Worm (Caenorhabditis elegans) whole organism, L1 larva: Measurements from ENCODE around the gene adss-1.

Source experiments
- C16A3.4 ChIP-seq: fragments of 150-350 bp; optimal IDR thresholded peaks from 2 replicates; lab custom pipeline; 2014; ENCODE audit warnings: missing biosample characterization, missing genetic modification characterization
- aha-1 ChIP-seq: fragments of 150-350 bp; optimal IDR thresholded peaks from 2 replicates; lab custom pipeline; 2014; ENCODE audit warnings: missing biosample characterization, missing genetic modification characterization
- alr-1 ChIP-seq: fragments of 200-800 bp; sonication (Bioruptor generic); optimal IDR thresholded peaks from 2 replicates; lab custom pipeline; 2018; ENCODE audit warnings: borderline replicate concordance, mild to moderate bottlenecking, missing genetic modification characterization, missing compliant biosample characterization
- blmp-1 ChIP-seq: fragments of 150-350 bp; optimal IDR thresholded peaks from 2 replicates; lab custom pipeline; 2014; ENCODE audit warnings: missing biosample characterization, missing genetic modification characterization
- ceh-63 ChIP-seq: fragments of 200-800 bp; sonication (Bioruptor generic); optimal IDR thresholded peaks from 2 replicates; lab custom pipeline; 2018; ENCODE audit warnings: mild to moderate bottlenecking, missing genetic modification characterization, missing compliant biosample characterization
- ceh-88 ChIP-seq: fragments of 200-800 bp; sonication (Bioruptor generic); IDR thresholded peaks from 2 replicates; pipeline ENCODE4 v1.3.6; 2022; ENCODE audit warnings: missing genetic modification characterization, missing compliant biosample characterization
- ces-1 ChIP-seq: fragments of 150-350 bp; optimal IDR thresholded peaks from 2 replicates; lab custom pipeline; 2014; ENCODE audit warnings: missing biosample characterization, missing genetic modification reagents, missing genetic modification characterization
- dsc-1 ChIP-seq: sonication (generic microtip); optimal IDR thresholded peaks from 2 replicates; lab custom pipeline; 2016; ENCODE audit warnings: mild to moderate bottlenecking, missing genetic modification characterization, missing compliant biosample characterization
- efl-1 ChIP-seq, 4 experiments: fragments of 150-350 bp; optimal IDR thresholded peaks in 3 of 4; peaks in 1 of 4; 1 replicate in 1 of 4; 2 replicates in 3 of 4; lab custom pipeline; 2014; ENCODE audit warnings: missing biosample characterization in 2 of 4, missing genetic modification characterization in 2 of 4, missing genetic modification reagents in 2 of 4
- egl-27 ChIP-seq, 2 experiments: fragments of 150-350 bp in 1 of 2; sonication (generic microtip); optimal IDR thresholded peaks; 3 replicates each; lab custom pipeline; 2017 to 2018; ENCODE audit warnings: missing biosample characterization in 2 of 2, missing genetic modification characterization in 2 of 2, missing genetic modification reagents in 2 of 2
- elt-2 ChIP-seq: sonication (generic microtip); optimal IDR thresholded peaks from 2 replicates; lab custom pipeline; 2016; ENCODE audit warnings: missing genetic modification characterization, mild to moderate bottlenecking, inconsistent platforms, missing compliant biosample characterization, missing genetic modification reagents
- fkh-4 ChIP-seq: sonication (generic microtip); optimal IDR thresholded peaks from 2 replicates; lab custom pipeline; 2016; ENCODE audit warnings: missing compliant biosample characterization, missing genetic modification characterization, borderline replicate concordance
- fkh-8 ChIP-seq: sonication (generic microtip); optimal IDR thresholded peaks from 2 replicates; lab custom pipeline; 2016; ENCODE audit warnings: mild to moderate bottlenecking, missing genetic modification characterization, missing compliant biosample characterization
- hlh-4 ChIP-seq: sonication (generic microtip); optimal IDR thresholded peaks from 2 replicates; lab custom pipeline; 2016; ENCODE audit warnings: mild to moderate bottlenecking, missing genetic modification characterization, missing compliant biosample characterization
- isw-1 ChIP-seq: fragments of 200-800 bp; sonication (Bioruptor generic); IDR thresholded peaks from 2 replicates; pipeline ENCODE4 v1.3.6; 2022; ENCODE audit warnings: missing genetic modification characterization, missing compliant biosample characterization
- lin-14 ChIP-seq: fragments of 200-800 bp; sonication (Bioruptor generic); optimal IDR thresholded peaks from 2 replicates; lab custom pipeline; 2018; ENCODE audit warnings: mild to moderate bottlenecking, missing genetic modification characterization, moderate library complexity, missing compliant biosample characterization
- lin-39 ChIP-seq: fragments of 150-350 bp; optimal IDR thresholded peaks from 2 replicates; lab custom pipeline; 2014; ENCODE audit warnings: missing biosample characterization, missing genetic modification reagents, missing genetic modification characterization
- mep-1 ChIP-seq: fragments of 150-350 bp; optimal IDR thresholded peaks from 2 replicates; lab custom pipeline; 2014; ENCODE audit warnings: missing biosample characterization, missing genetic modification characterization
- nhr-11 ChIP-seq: fragments of 150-350 bp; optimal IDR thresholded peaks from 2 replicates; lab custom pipeline; 2014; ENCODE audit warnings: missing biosample characterization, missing genetic modification characterization
- nhr-19 ChIP-seq: fragments of 200-800 bp; sonication (Bioruptor generic); conservative IDR thresholded peaks from 2 replicates; pipeline ENCODE4 v1.3.6; 2022; ENCODE audit warnings: missing genetic modification characterization, missing compliant biosample characterization
- nhr-20 ChIP-seq: sonication (generic microtip); optimal IDR thresholded peaks from 2 replicates; lab custom pipeline; 2016; ENCODE audit warnings: mild to moderate bottlenecking, missing genetic modification characterization, missing compliant biosample characterization
- nhr-237 ChIP-seq: fragments of 150-350 bp; optimal IDR thresholded peaks from 2 replicates; lab custom pipeline; 2014; ENCODE audit warnings: missing biosample characterization, missing genetic modification characterization
- nhr-28 ChIP-seq: fragments of 150-350 bp; optimal IDR thresholded peaks from 2 replicates; lab custom pipeline; 2014; ENCODE audit warnings: missing biosample characterization, missing genetic modification characterization
- nhr-47 ChIP-seq: sonication (generic microtip); optimal IDR thresholded peaks from 2 replicates; lab custom pipeline; 2016; ENCODE audit warnings: mild to moderate bottlenecking, missing genetic modification characterization, moderate library complexity, missing compliant biosample characterization
- nhr-71 ChIP-seq: sonication (generic microtip); optimal IDR thresholded peaks from 2 replicates; lab custom pipeline; 2016; ENCODE audit warnings: mild to moderate bottlenecking, missing genetic modification characterization, moderate library complexity, missing compliant biosample characterization
- nhr-77 ChIP-seq: fragments of 150-350 bp; optimal IDR thresholded peaks from 2 replicates; lab custom pipeline; 2014; ENCODE audit warnings: missing biosample characterization, missing genetic modification characterization
- nhr-84 ChIP-seq: sonication (generic microtip); optimal IDR thresholded peaks from 2 replicates; lab custom pipeline; 2017; ENCODE audit warnings: missing biosample characterization, missing genetic modification characterization
- pag-3 ChIP-seq: sonication (generic microtip); optimal IDR thresholded peaks from 2 replicates; lab custom pipeline; 2017; ENCODE audit warnings: missing genetic modification characterization, mild to moderate bottlenecking, missing compliant biosample characterization, antibody characterized with exemption, borderline replicate concordance; ENCODE audit not compliant: insufficient read depth
- pax-3 ChIP-seq: fragments of 200-800 bp; sonication (Bioruptor generic); optimal IDR thresholded peaks from 2 replicates; lab custom pipeline; 2018; ENCODE audit warnings: mild to moderate bottlenecking, missing genetic modification characterization, moderate library complexity, missing compliant biosample characterization
- pqm-1 ChIP-seq: sonication (generic microtip); optimal IDR thresholded peaks from 3 replicates; lab custom pipeline; 2017; ENCODE audit warnings: missing biosample characterization, missing genetic modification characterization
- rnt-1 ChIP-seq: sonication (generic microtip); optimal IDR thresholded peaks from 2 replicates; lab custom pipeline; 2016; ENCODE audit warnings: mild to moderate bottlenecking, missing genetic modification characterization, moderate library complexity, missing compliant biosample characterization
- snpc-4 ChIP-seq: fragments of 150-350 bp; optimal IDR thresholded peaks from 2 replicates; lab custom pipeline; 2014; ENCODE audit warnings: missing biosample characterization, missing genetic modification characterization
- snu-23 ChIP-seq: sonication (generic microtip); optimal IDR thresholded peaks from 2 replicates; lab custom pipeline; 2016; ENCODE audit warnings: missing genetic modification characterization, missing compliant biosample characterization
- tbx-2 ChIP-seq: sonication (generic microtip); optimal IDR thresholded peaks from 2 replicates; lab custom pipeline; 2016; ENCODE audit warnings: missing genetic modification characterization, missing compliant biosample characterization
- tlp-1 ChIP-seq: fragments of 150-350 bp; optimal IDR thresholded peaks from 2 replicates; lab custom pipeline; 2014; ENCODE audit warnings: missing biosample characterization, missing genetic modification characterization
- unc-130 ChIP-seq: fragments of 150-350 bp; optimal IDR thresholded peaks from 2 replicates; lab custom pipeline; 2017; ENCODE audit warnings: missing biosample characterization, missing genetic modification characterization, inconsistent platforms
- unc-62 ChIP-seq: fragments of 150-350 bp; optimal IDR thresholded peaks from 2 replicates; lab custom pipeline; 2014; ENCODE audit warnings: missing biosample characterization, missing genetic modification reagents, missing genetic modification characterization
- unc-86 ChIP-seq: sonication (generic microtip); optimal IDR thresholded peaks from 2 replicates; lab custom pipeline; 2016; ENCODE audit warnings: missing genetic modification characterization, missing compliant biosample characterization
- zip-4 ChIP-seq: fragments of 200-800 bp; sonication (Bioruptor generic); optimal IDR thresholded peaks from 2 replicates; lab custom pipeline; 2018; ENCODE audit warnings: mild to moderate bottlenecking, missing genetic modification characterization, moderate library complexity, missing compliant biosample characterization

The adss-1 gene

DNA sequence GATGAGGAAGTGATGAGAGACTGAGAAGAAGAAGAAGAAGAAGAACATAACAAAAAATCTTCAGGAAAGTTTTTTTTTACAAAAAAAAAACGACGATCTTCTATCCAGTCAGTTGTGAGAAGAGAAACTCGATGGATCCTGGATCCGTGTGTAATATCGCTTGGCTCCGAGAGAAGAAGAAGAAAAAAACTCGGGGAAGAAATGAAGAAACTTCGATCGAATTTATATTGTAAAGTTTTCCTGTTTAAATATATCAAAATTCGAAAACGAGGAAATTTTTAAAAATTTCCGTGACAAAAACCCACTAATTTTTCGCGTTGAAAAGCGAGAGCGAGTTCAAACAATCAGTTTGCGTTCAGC is at the start of gene adss-1:
adss-1 (minus strand) TSS at position 101 of the 360 bp plus-strand sequence.
- TF ChIP-seq snpc-4, result no peak
- no peak for TF ChIP-seq fkh-8
- no peak for TF ChIP-seq nhr-28 (tag; lab: Kevin White, UChicago)
- no peak for TF ChIP-seq nhr-237
- no peak for TF ChIP-seq ceh-63 (GFP tag; lab: Kevin White, UChicago)
- TF ChIP-seq nhr-19 (GFP tag; lab: Robert Waterston, UW), result no peak
- no peak for TF ChIP-seq mep-1 (tag; lab: Kevin White, UChicago)
- no peak for TF ChIP-seq alr-1
- TF ChIP-seq nhr-84, result no peak
- no peak for TF ChIP-seq C16A3.4 (tag; lab: Kevin White, UChicago)
- no peak for TF ChIP-seq nhr-77 (tag; lab: Kevin White, UChicago)
- no peak for TF ChIP-seq tlp-1
- no peak for TF ChIP-seq pqm-1 (tag; lab: Kevin White, UChicago)
- TF ChIP-seq pag-3 (tag; lab: Kevin White, UChicago), result no peak
- no peak for TF ChIP-seq tbx-2 (tag; lab: Kevin White, UChicago)
- TF ChIP-seq ceh-88 (GFP tag; lab: Robert Waterston, UW), result no peak

DNA sequence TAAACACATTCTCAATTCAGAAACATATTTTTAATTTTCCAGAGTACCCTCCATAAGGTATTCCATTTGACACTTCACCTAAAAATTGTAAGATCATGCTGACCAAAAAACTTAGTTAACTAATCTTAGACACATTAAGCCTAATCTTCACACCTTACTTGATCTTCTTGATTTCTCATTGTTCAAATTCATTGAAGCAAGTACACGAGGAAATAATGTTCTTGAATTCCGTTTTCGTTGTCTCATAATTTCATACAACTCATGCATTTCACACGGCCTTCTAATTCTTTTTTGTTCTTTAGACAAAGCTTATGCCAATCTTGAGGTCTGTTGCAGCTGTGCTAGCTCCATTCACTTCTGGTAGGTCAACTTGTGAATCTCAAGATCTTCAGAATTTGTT is 48.8 kb upstream of the adss-1 start, which contains the start of gene srd-33:
srd-33 (plus strand) TSS at position 301 of the 400 bp plus-strand sequence.
- TF ChIP-seq efl-1 (optimal IDR thresholded peaks at IDR 0.05; lab: Kevin White, UChicago) (no peak), efl-1 (GFP tag; optimal IDR thresholded peaks at IDR 0.05 in 1 of 2; lab: Kevin White, UChicago) (no peak), tlp-1 (no peak), pax-3 (tag; lab: Kevin White, UChicago) (no peak), snu-23 (GFP tag; lab: Kevin White, UChicago) (no peak), unc-86 (no peak), rnt-1 (no peak), isw-1 (GFP tag; lab: Robert Waterston, UW) (no peak), blmp-1 (no peak), mep-1 (tag; lab: Kevin White, UChicago) (no peak), unc-130 (no peak), unc-62 (no peak), egl-27 (tag; optimal IDR thresholded peaks at IDR 0.05; lab: Kevin White, UChicago) (no peak), lin-39 (tag; lab: Kevin White, UChicago) (no peak), ceh-63 (GFP tag; lab: Kevin White, UChicago) (no peak), ces-1 (GFP tag; lab: Kevin White, UChicago) (no peak), nhr-71 (no peak), dsc-1 (tag; lab: Kevin White, UChicago) (no peak), zip-4 (GFP tag; lab: Kevin White, UChicago) (no peak), aha-1 (tag; lab: Kevin White, UChicago) (no peak), snpc-4 (no peak)

DNA sequence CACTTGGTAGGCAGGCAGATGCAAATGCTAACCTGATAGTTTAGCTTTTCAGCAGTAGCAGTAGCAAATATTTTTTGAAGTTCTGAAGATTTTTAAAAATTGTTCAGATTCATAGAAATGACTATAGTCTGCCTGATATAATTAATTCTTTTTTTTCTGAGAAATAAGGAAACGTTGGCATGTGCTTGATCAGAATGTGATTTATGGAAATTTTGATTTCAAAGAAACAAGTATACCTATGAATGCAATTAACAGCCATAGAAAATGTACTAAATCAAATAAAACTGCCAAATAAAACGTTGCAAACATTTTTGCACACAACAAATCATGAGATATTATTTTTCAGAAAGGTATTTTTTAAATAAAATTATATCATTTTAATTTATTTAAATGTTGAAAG is 47.4 kb upstream of the adss-1 start:
- TF ChIP-seq lin-14 (GFP tag; lab: Kevin White, UChicago) (peak; percentile 44), fkh-8 (peak; percentile 58), lin-39 (tag; lab: Kevin White, UChicago) (no peak), nhr-20 (tag; lab: Kevin White, UChicago) (peak; percentile 11), nhr-47 (peak; percentile 49), C16A3.4 (tag; lab: Kevin White, UChicago) (no peak), nhr-71 (peak; percentile 52), hlh-4 (tag; lab: Kevin White, UChicago) (peak; percentile 73), nhr-11 (tag; lab: Kevin White, UChicago) (peak; percentile 68)
- TF ChIP-seq, all 84 proteins: peak for 7

DNA sequence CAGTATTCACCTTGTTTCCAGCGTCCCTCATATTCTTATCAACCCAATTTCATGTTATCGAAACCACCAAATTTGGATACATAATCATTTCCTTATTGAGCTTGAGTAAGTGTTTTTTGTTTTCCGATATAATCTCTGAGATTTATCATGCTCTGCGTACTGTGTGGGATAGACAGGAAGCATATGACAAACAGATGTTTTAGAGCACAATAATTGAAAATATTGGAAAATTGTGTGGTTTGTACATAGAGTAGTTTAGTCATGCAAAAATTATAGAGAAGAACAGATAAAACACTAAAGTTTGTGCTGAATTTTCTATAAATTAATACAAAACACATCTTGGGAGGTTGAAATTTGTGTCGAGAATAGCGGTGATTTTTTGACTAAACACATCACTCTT is 45.5 kb upstream of the adss-1 start:
- TF ChIP-seq elt-2 (tag; lab: Kevin White, UChicago) (no peak), dsc-1 (tag; lab: Kevin White, UChicago) (peak; percentile 94), fkh-4 (peak; percentile 77)
